Worm (Caenorhabditis elegans): ENCODE data around the gene srx-136.

Gene srx-136

DNA sequence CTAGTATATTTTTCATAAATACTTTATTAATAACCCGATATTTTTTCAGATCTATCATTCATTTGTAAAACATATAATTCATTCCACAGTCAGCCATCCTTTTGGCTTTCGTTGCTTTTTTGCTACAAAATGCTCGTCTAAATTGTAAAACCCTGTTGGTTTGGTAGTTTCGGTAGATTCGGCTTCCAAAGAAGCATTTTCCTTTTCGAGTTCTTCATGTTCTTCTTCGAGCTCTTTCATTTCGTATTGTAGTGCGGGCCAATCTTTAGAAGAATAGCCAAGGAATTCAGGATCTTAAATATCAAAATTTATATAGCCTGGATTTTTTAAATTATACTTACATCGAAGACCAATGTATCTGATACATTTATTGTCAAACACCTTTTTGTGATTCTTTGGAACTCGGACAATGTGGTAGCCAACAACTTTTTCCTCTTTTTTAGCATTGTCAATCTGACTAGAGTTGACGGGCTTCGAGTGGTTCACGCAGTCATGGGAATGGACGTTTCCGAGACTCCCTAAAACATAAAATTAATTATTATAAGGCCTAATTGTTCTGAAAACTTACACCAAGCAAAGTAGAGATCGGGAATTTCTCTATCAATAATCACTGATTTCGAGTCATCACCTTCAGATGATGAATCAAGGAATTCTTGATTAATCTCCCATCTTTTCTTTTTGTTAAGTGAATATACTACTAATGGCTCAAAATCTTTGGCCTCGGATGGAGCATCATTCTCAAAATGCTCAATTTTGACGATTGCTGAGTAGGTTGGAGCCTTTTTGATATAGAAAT lies 51.1 kb downstream of the srx-136 start:
- TF ChIP-seq dao-5 (tag; optimal IDR thresholded peaks at IDR 0.05) (no peak), W03F9.2 (tag; optimal IDR thresholded peaks at IDR 0.05) (no peak), him-1 (tag; optimal IDR thresholded peaks at IDR 0.05) (no peak)
